Fruit fly (Drosophila melanogaster) whole organism, embryonic: ENCODE data around the gene UQCR-6.4L.
A peak's percentile ranks its signal among the peaks of the same experiment; 100 is the strongest.

Source experiments
- B-H1 ChIP-seq: fragments of 200-800 bp; sonication (Bioruptor generic); IDR thresholded peaks from 3 replicates; pipeline ENCODE4 v1.3.6; 2022; ENCODE audit warnings: missing biosample characterization, missing genetic modification characterization
- Bteb2 ChIP-seq: fragments of 200-800 bp; sonication (Bioruptor generic); optimal IDR thresholded peaks from 2 replicates; lab custom pipeline; 2016; ENCODE audit warnings: missing biosample characterization, missing genetic modification characterization
- CG10321 ChIP-seq: fragments of 200-800 bp; sonication (Bioruptor generic); IDR thresholded peaks from 2 replicates; pipeline ENCODE4 v1.3.6; 2022; ENCODE audit warnings: missing biosample characterization, missing genetic modification characterization
- CG11247 ChIP-seq: fragments of 200-800 bp; sonication (Bioruptor generic); IDR thresholded peaks from 2 replicates; pipeline ENCODE4 v1.3.6; 2022; ENCODE audit warnings: missing biosample characterization, missing genetic modification characterization
- CG11398 ChIP-seq: fragments of 200-800 bp; sonication (Bioruptor generic); optimal IDR thresholded peaks from 2 replicates; lab custom pipeline; 2016; ENCODE audit warnings: missing biosample characterization, missing genetic modification characterization
- CG14050 ChIP-seq: fragments of 200-800 bp; sonication (Bioruptor generic); IDR thresholded peaks from 3 replicates; pipeline ENCODE4 v1.3.6; 2022; ENCODE audit warnings: missing biosample characterization, missing genetic modification characterization
- CG16779 ChIP-seq: fragments of 200-800 bp; sonication (Bioruptor generic); IDR thresholded peaks from 2 replicates; pipeline ENCODE4 v1.3.6; 2022; ENCODE audit warnings: missing biosample characterization, missing genetic modification characterization
- CG16863 ChIP-seq: fragments of 200-800 bp; sonication (Bioruptor generic); optimal IDR thresholded peaks from 3 replicates; lab custom pipeline; 2016; ENCODE audit warnings: missing biosample characterization, missing genetic modification characterization
- CG17361 ChIP-seq: fragments of 200-800 bp; sonication (Bioruptor generic); IDR thresholded peaks from 3 replicates; pipeline ENCODE4 v1.3.6; 2022; ENCODE audit warnings: missing biosample characterization, missing genetic modification characterization
- CG17829 ChIP-seq: fragments of 200-800 bp; optimal IDR thresholded peaks from 2 replicates; lab custom pipeline; 2019; ENCODE audit warnings: missing biosample characterization, mild to moderate bottlenecking, missing genetic modification characterization, moderate library complexity
- CG42726 ChIP-seq: fragments of 200-800 bp; sonication (Bioruptor generic); IDR thresholded peaks from 2 replicates; pipeline ENCODE4 v1.3.6; 2022; ENCODE audit warnings: missing biosample characterization, missing genetic modification characterization; ENCODE audit not compliant: partially characterized antibody
- CG6683 ChIP-seq: fragments of 200-800 bp; sonication (Bioruptor generic); optimal IDR thresholded peaks from 2 replicates; lab custom pipeline; 2017; ENCODE audit warnings: missing biosample characterization, mild to moderate bottlenecking, missing genetic modification characterization, missing genetic modification reagents
- CG7786 ChIP-seq: fragments of 200-800 bp; sonication (Bioruptor generic); optimal IDR thresholded peaks from 2 replicates; lab custom pipeline; 2016; ENCODE audit warnings: missing biosample characterization, missing genetic modification characterization
- CG7839 ChIP-seq: fragments of 200-800 bp; sonication (Bioruptor generic); optimal IDR thresholded peaks from 3 replicates; lab custom pipeline; 2018; ENCODE audit warnings: missing biosample characterization, mild to moderate bottlenecking, missing genetic modification characterization, moderate library complexity
- CG7928 ChIP-seq: fragments of 200-800 bp; sonication (Bioruptor generic); optimal IDR thresholded peaks from 2 replicates; lab custom pipeline; 2017; ENCODE audit warnings: missing biosample characterization, mild to moderate bottlenecking, missing genetic modification characterization
- CG8478 ChIP-seq: fragments of >200 bp; optimal IDR thresholded peaks from 2 replicates; lab custom pipeline; 2018
- CG9817 ChIP-seq: fragments of 200-800 bp; sonication (Bioruptor generic); optimal IDR thresholded peaks from 2 replicates; lab custom pipeline; 2018; ENCODE audit warnings: missing biosample characterization, mild to moderate bottlenecking, missing genetic modification characterization, moderate library complexity
- D19A ChIP-seq: fragments of 200-800 bp; optimal IDR thresholded peaks from 3 replicates; lab custom pipeline; 2019; ENCODE audit warnings: missing biosample characterization, mild to moderate bottlenecking, missing genetic modification characterization, moderate library complexity
- GATAe ChIP-seq: fragments of 200-800 bp; sonication (Bioruptor generic); conservative IDR thresholded peaks from 2 replicates; pipeline ENCODE4 v1.3.6; 2022; ENCODE audit warnings: missing biosample characterization, missing genetic modification characterization
- HLH3B ChIP-seq: fragments of 200-800 bp; sonication (Bioruptor generic); IDR thresholded peaks from 2 replicates; pipeline ENCODE4 v1.3.6; 2022; ENCODE audit warnings: missing biosample characterization, missing genetic modification characterization
- Hey ChIP-seq: fragments of 200-800 bp; sonication (Bioruptor generic); optimal IDR thresholded peaks from 3 replicates; lab custom pipeline; 2018; ENCODE audit warnings: missing biosample characterization, mild to moderate bottlenecking, missing genetic modification characterization
- HmgD ChIP-seq: fragments of 200-800 bp; sonication (Bioruptor generic); optimal IDR thresholded peaks from 3 replicates; lab custom pipeline; 2016; ENCODE audit warnings: missing biosample characterization, missing genetic modification characterization
- Lpt ChIP-seq: fragments of >200 bp; optimal IDR thresholded peaks from 2 replicates; lab custom pipeline; 2018; ENCODE audit warnings: missing biosample characterization, missing genetic modification characterization
- MBD-R2 ChIP-seq: fragments of 200-800 bp; sonication (Bioruptor generic); IDR thresholded peaks from 2 replicates; pipeline ENCODE4 v1.3.6; 2022; ENCODE audit warnings: missing biosample characterization, missing genetic modification characterization
- Meics ChIP-seq: fragments of 200-800 bp; sonication (Bioruptor generic); optimal IDR thresholded peaks from 2 replicates; lab custom pipeline; 2017; ENCODE audit warnings: missing biosample characterization, mild to moderate bottlenecking, missing genetic modification characterization
- Mrtf ChIP-seq: fragments of 200-800 bp; sonication (Bioruptor generic); IDR thresholded peaks from 3 replicates; pipeline ENCODE4 v1.3.6; 2022; ENCODE audit warnings: missing biosample characterization, missing genetic modification characterization
- Nf-YA ChIP-seq: fragments of 200-800 bp; sonication (Bioruptor generic); IDR thresholded peaks from 2 replicates; pipeline ENCODE4 v1.3.6; 2022; ENCODE audit warnings: missing biosample characterization, missing genetic modification characterization
- Scr ChIP-seq: fragments of 200-800 bp; sonication (Bioruptor generic); IDR thresholded peaks from 2 replicates; pipeline ENCODE4 v1.3.6; 2022; ENCODE audit warnings: missing biosample characterization, missing genetic modification characterization; ENCODE audit not compliant: partially characterized antibody
- Six4 ChIP-seq: fragments of 200-800 bp; sonication (Bioruptor generic); optimal IDR thresholded peaks from 2 replicates; lab custom pipeline; 2016; ENCODE audit warnings: missing biosample characterization, missing genetic modification characterization
- Sox102F ChIP-seq: fragments of 200-800 bp; sonication (Bioruptor generic); optimal IDR thresholded peaks from 2 replicates; lab custom pipeline; 2018; ENCODE audit warnings: missing biosample characterization, mild to moderate bottlenecking, missing genetic modification characterization, moderate library complexity
- Sry-β ChIP-seq: fragments of 200-800 bp; sonication (Bioruptor generic); optimal IDR thresholded peaks from 2 replicates; lab custom pipeline; 2018; ENCODE audit warnings: missing biosample characterization, mild to moderate bottlenecking, missing genetic modification characterization, moderate library complexity
- YL-1 ChIP-seq: fragments of 200-800 bp; sonication (Bioruptor generic); optimal IDR thresholded peaks from 3 replicates; lab custom pipeline; 2017; ENCODE audit warnings: missing biosample characterization, mild to moderate bottlenecking, missing genetic modification characterization
- aop ChIP-seq: fragments of 200-800 bp; sonication (Bioruptor generic); IDR thresholded peaks from 2 replicates; pipeline ENCODE4 v1.3.6; 2022; ENCODE audit warnings: missing biosample characterization, missing genetic modification characterization
- ara ChIP-seq: fragments of 200-800 bp; sonication (Bioruptor generic); IDR thresholded peaks from 2 replicates; pipeline ENCODE4 v1.3.6; 2022; ENCODE audit warnings: missing biosample characterization, missing genetic modification characterization
- ase ChIP-seq: fragments of 200-800 bp; sonication (Bioruptor generic); IDR thresholded peaks from 3 replicates; pipeline ENCODE4 v1.3.6; 2022; ENCODE audit warnings: missing biosample characterization, missing genetic modification characterization
- bab2 ChIP-seq: fragments of 200-800 bp; sonication (Bioruptor generic); optimal IDR thresholded peaks from 2 replicates; lab custom pipeline; 2016; ENCODE audit warnings: missing biosample characterization, missing genetic modification characterization
- corto ChIP-seq: fragments of 200-800 bp; sonication (Bioruptor generic); optimal IDR thresholded peaks from 2 replicates; lab custom pipeline; 2016; ENCODE audit warnings: missing biosample characterization, mild to moderate bottlenecking, missing genetic modification characterization, moderate library complexity
- croc ChIP-seq: fragments of 200-800 bp; sonication (Bioruptor generic); conservative IDR thresholded peaks from 3 replicates; pipeline ENCODE4 v1.3.6; 2022; ENCODE audit warnings: missing biosample characterization, missing genetic modification characterization
- dati ChIP-seq: fragments of 200-800 bp; sonication (Bioruptor generic); IDR thresholded peaks from 2 replicates; pipeline ENCODE4 v1.3.6; 2022; ENCODE audit warnings: missing biosample characterization, missing genetic modification characterization
- eve ChIP-seq, 2 experiments: fragments of >200 bp; optimal IDR thresholded peaks; 2 replicates each; lab custom pipeline; 2017; ENCODE audit warnings: missing biosample characterization in 2 of 2, missing genetic modification characterization in 2 of 2
- grn ChIP-seq: fragments of 200-800 bp; sonication (Bioruptor generic); optimal IDR thresholded peaks from 3 replicates; lab custom pipeline; 2017; ENCODE audit warnings: missing biosample characterization, missing genetic modification characterization
- lilli ChIP-seq: fragments of 200-800 bp; sonication (Bioruptor generic); optimal IDR thresholded peaks from 3 replicates; lab custom pipeline; 2016; ENCODE audit warnings: missing biosample characterization, missing genetic modification characterization
- mirr ChIP-seq: fragments of 200-800 bp; sonication (Bioruptor generic); optimal IDR thresholded peaks from 3 replicates; lab custom pipeline; 2018; ENCODE audit warnings: missing biosample characterization, mild to moderate bottlenecking, missing genetic modification characterization
- nerfin-2 ChIP-seq: fragments of 200-800 bp; sonication (Bioruptor generic); IDR thresholded peaks from 2 replicates; pipeline ENCODE4 v1.3.6; 2022; ENCODE audit warnings: missing biosample characterization, missing genetic modification characterization; ENCODE audit not compliant: partially characterized antibody
- onecut ChIP-seq: fragments of 200-800 bp; sonication (Bioruptor generic); IDR thresholded peaks from 2 replicates; pipeline ENCODE4 v1.3.6; 2022; ENCODE audit warnings: missing biosample characterization, missing genetic modification characterization
- org-1 ChIP-seq: fragments of 200-800 bp; sonication (Bioruptor generic); optimal IDR thresholded peaks from 2 replicates; lab custom pipeline; 2017; ENCODE audit warnings: missing biosample characterization, missing genetic modification characterization
- pum ChIP-seq: fragments of 200-800 bp; sonication (Bioruptor generic); optimal IDR thresholded peaks from 2 replicates; lab custom pipeline; 2016; ENCODE audit warnings: missing biosample characterization, missing genetic modification characterization
- pzg ChIP-seq: fragments of 200-800 bp; sonication (Bioruptor generic); optimal IDR thresholded peaks from 3 replicates; lab custom pipeline; 2018; ENCODE audit warnings: missing biosample characterization, mild to moderate bottlenecking, missing genetic modification characterization, moderate library complexity
- slp2 ChIP-seq: fragments of 200-800 bp; sonication (Bioruptor generic); optimal IDR thresholded peaks from 2 replicates; lab custom pipeline; 2016; ENCODE audit warnings: missing biosample characterization, missing genetic modification characterization
- so ChIP-seq: fragments of 200-800 bp; sonication (Bioruptor generic); IDR thresholded peaks from 3 replicates; pipeline ENCODE4 v1.3.6; 2022; ENCODE audit warnings: missing biosample characterization, missing genetic modification characterization
- ssp ChIP-seq: fragments of 200-800 bp; sonication (Bioruptor generic); IDR thresholded peaks from 2 replicates; pipeline ENCODE4 v1.3.6; 2022; ENCODE audit warnings: missing biosample characterization, missing genetic modification characterization
- wek ChIP-seq: fragments of 200-800 bp; sonication (Bioruptor generic); optimal IDR thresholded peaks from 3 replicates; lab custom pipeline; 2018; ENCODE audit warnings: missing biosample characterization, mild to moderate bottlenecking, missing genetic modification characterization, moderate library complexity

Gene UQCR-6.4L

dm6 chr3L:16533932-16534331, 32.6 kb upstream of the UQCR-6.4L start (continued):
- peak; percentile 69; the same call in 1 of the 2 replicates for TF ChIP-seq HLH3B (GFP tag; lab: Robert Waterston, UW)
- peak; percentile 88 for TF ChIP-seq CG7839 (tag; lab: Kevin White, UChicago)
- peak; percentile 73 for TF ChIP-seq org-1 (GFP tag; lab: Kevin White, UChicago)
- TF ChIP-seq CG8478: no peak
- TF ChIP-seq Mrtf (GFP tag; lab: Robert Waterston, UW): no peak; the same call in 2 of the 3 replicates
- TF ChIP-seq CG17829: peak; percentile 85
- peak; percentile 71 for TF ChIP-seq pum
- peak; percentile 50 for TF ChIP-seq ssp (GFP tag; lab: Robert Waterston, UW)
- no peak for TF ChIP-seq GATAe
- no peak for TF ChIP-seq wek (GFP tag; lab: Kevin White, UChicago)
- TF ChIP-seq corto (GFP tag; lab: Kevin White, UChicago): no peak
- peak; percentile 75; the same call in 2 of the 3 replicates for TF ChIP-seq so (GFP tag; lab: Robert Waterston, UW)
- no peak for TF ChIP-seq HmgD (GFP tag; lab: Kevin White, UChicago)
- peak; percentile 60 for TF ChIP-seq slp2 (GFP tag; lab: Kevin White, UChicago)
- TF ChIP-seq Six4 (GFP tag; lab: Kevin White, UChicago): peak; percentile 58
- peak; percentile 53 for TF ChIP-seq CG6683 (GFP tag; lab: Kevin White, UChicago)
- TF ChIP-seq Nf-YA (GFP tag; lab: Robert Waterston, UW): 0 out of 2 replicates have a peak, but pooled peaks have one; percentile 51
- TF ChIP-seq Hey: peak; percentile 33
- TF ChIP-seq D19A: peak; percentile 81
- 0 out of 2 replicates have a peak, but pooled peaks have one; percentile 37 for TF ChIP-seq CG11247
- peak; percentile 9 for TF ChIP-seq CG7928 (GFP tag; lab: Kevin White, UChicago)
- peak; percentile 70 for TF ChIP-seq ara (GFP tag; lab: Robert Waterston, UW)
- no peak for TF ChIP-seq dati (GFP tag; lab: Robert Waterston, UW)
- no peak for TF ChIP-seq CG11398 (GFP tag; lab: Kevin White, UChicago)
- no peak for TF ChIP-seq pzg (GFP tag; lab: Kevin White, UChicago)
- peak; percentile 71 for TF ChIP-seq bab2
- peak; percentile 53 for TF ChIP-seq onecut (GFP tag; lab: Robert Waterston, UW)
- TF ChIP-seq lilli (GFP tag; lab: Kevin White, UChicago): peak; percentile 80
- TF ChIP-seq CG10321 (GFP tag; lab: Robert Waterston, UW): no peak
- TF ChIP-seq CG16779 (GFP tag; lab: Robert Waterston, UW): no peak
- peak; percentile 65 for TF ChIP-seq Bteb2
- TF ChIP-seq CG9817 (tag; lab: Kevin White, UChicago): peak; percentile 86
- TF ChIP-seq Meics: peak; percentile 85
- peak; percentile 51; the same call in 2 of the 3 replicates for TF ChIP-seq B-H1 (GFP tag; lab: Robert Waterston, UW)
- TF ChIP-seq nerfin-2 (GFP tag; lab: Robert Waterston, UW): no peak
- TF ChIP-seq CG17361 (GFP tag; lab: Robert Waterston, UW): peak; percentile 91
- TF ChIP-seq CG14050: peak; percentile 63; the same call in 2 of the 3 replicates
- no peak for TF ChIP-seq CG42726 (GFP tag; lab: Robert Waterston, UW)
- TF ChIP-seq croc: peak; percentile 70
- peak in 1 of 2 experiments; percentile 90 for TF ChIP-seq eve (GFP tag; optimal IDR thresholded peaks at IDR 0.05; lab: Kevin White, UChicago)
- peak; percentile 51 for TF ChIP-seq CG16863 (GFP tag; lab: Kevin White, UChicago)
- peak; percentile 88 for TF ChIP-seq Sox102F (GFP tag; lab: Kevin White, UChicago)
- no peak for TF ChIP-seq Sry-β (GFP tag; lab: Kevin White, UChicago)
- no peak for TF ChIP-seq aop (GFP tag; lab: Robert Waterston, UW)
- TF ChIP-seq mirr (GFP tag; lab: Kevin White, UChicago): no peak
- no peak for TF ChIP-seq YL-1 (GFP tag; lab: Kevin White, UChicago)
- no peak for TF ChIP-seq Lpt
- no peak for TF ChIP-seq grn (GFP tag; lab: Kevin White, UChicago)
- TF ChIP-seq MBD-R2 (GFP tag; lab: Robert Waterston, UW): no peak; the same call in 1 of the 2 replicates
- no peak for TF ChIP-seq Scr
- peak; percentile 69 for TF ChIP-seq CG7786 (GFP tag; lab: Kevin White, UChicago)
- 0 out of 3 replicates have a peak, but pooled peaks have one; percentile 40 for TF ChIP-seq ase (GFP tag; lab: Robert Waterston, UW)
